Worm (Caenorhabditis elegans): ENCODE data around the gene Y81B9A.2.

DNA sequence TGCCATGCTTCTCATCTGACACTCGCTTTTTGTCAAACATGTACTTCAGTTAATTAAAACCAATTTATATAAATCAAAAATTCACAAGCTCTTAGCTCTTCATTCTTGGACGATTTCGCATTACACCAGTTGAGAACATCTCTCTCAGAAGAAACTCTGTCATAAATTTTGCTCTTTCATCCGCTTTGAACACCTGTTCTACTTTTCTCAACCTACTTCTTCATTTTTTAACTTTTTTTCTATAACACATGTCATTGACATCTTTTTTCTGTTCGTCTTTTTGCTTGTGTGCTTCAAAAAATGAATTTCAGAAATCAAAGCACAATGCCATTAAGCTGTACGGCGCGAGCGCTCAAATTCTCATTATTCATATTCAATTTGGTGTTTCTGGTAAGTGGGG is 21.1 kb upstream of the Y81B9A.2 start, which contains the start of gene tsp-11:
- no peak for TF ChIP-seq elt-2 (tag; optimal IDR thresholded peaks at IDR 0.05)
- no peak for TF ChIP-seq hlh-15 (tag; optimal IDR thresholded peaks at IDR 0.05)
- no peak for TF ChIP-seq pha-2 (tag; optimal IDR thresholded peaks at IDR 0.05)
- no peak for TF ChIP-seq ceh-24 (tag; optimal IDR thresholded peaks at IDR 0.05)
- no peak for TF ChIP-seq ztf-16 (tag; optimal IDR thresholded peaks at IDR 0.05)
- TF ChIP-seq ahr-1 (tag; optimal IDR thresholded peaks at IDR 0.05) = no peak
- TF ChIP-seq ceh-31 (tag; optimal IDR thresholded peaks at IDR 0.05) = no peak
- TF ChIP-seq pat-9 (tag; optimal IDR thresholded peaks at IDR 0.05) = no peak
- no peak for TF ChIP-seq madf-2 (tag; optimal IDR thresholded peaks at IDR 0.05)
